Worm (Caenorhabditis elegans) whole organism, late embryonic: ENCODE results near the gene F35A5.1.

Experiments
- C08G9.2 ChIP-seq: sonication (generic microtip); optimal IDR thresholded peaks from 2 replicates; lab custom pipeline; 2016; ENCODE audit warnings: mild to moderate bottlenecking, missing genetic modification characterization, moderate library complexity, missing compliant biosample characterization
- C38D4.7 ChIP-seq: fragments of 200-800 bp; sonication (Bioruptor generic); optimal IDR thresholded peaks from 2 replicates; lab custom pipeline; 2018; ENCODE audit warnings: mild to moderate bottlenecking, missing genetic modification characterization, moderate library complexity, missing compliant biosample characterization
- F13H6.1 ChIP-seq: sonication (generic microtip); optimal IDR thresholded peaks from 2 replicates; lab custom pipeline; 2016; ENCODE audit warnings: missing genetic modification characterization, missing compliant biosample characterization
- K02D7.2 ChIP-seq: sonication (generic microtip); optimal IDR thresholded peaks from 2 replicates; lab custom pipeline; 2017; ENCODE audit warnings: mild to moderate bottlenecking, missing genetic modification characterization, missing compliant biosample characterization
- K09A11.1 ChIP-seq: sonication (generic microtip); optimal IDR thresholded peaks from 2 replicates; lab custom pipeline; 2017; ENCODE audit warnings: antibody characterized with exemption, mild to moderate bottlenecking, missing genetic modification characterization, missing compliant biosample characterization; ENCODE audit not compliant: insufficient read depth
- ama-1 ChIP-seq: fragments of 150-350 bp; optimal IDR thresholded peaks from 2 replicates; lab custom pipeline; 2014
- ceh-18 ChIP-seq: sonication (generic microtip); optimal IDR thresholded peaks from 2 replicates; lab custom pipeline; 2016; ENCODE audit warnings: missing genetic modification characterization, missing compliant biosample characterization
- ceh-19 ChIP-seq: fragments of 200-800 bp; sonication (Bioruptor generic); optimal IDR thresholded peaks from 2 replicates; lab custom pipeline; 2018; ENCODE audit warnings: mild to moderate bottlenecking, missing genetic modification characterization, missing compliant biosample characterization
- ceh-2 ChIP-seq: sonication (generic microtip); optimal IDR thresholded peaks from 2 replicates; lab custom pipeline; 2016; ENCODE audit warnings: missing genotype, missing genetic modification characterization, missing compliant biosample characterization
- ceh-22 ChIP-seq: sonication (generic microtip); optimal IDR thresholded peaks from 2 replicates; lab custom pipeline; 2017; ENCODE audit warnings: missing biosample characterization, missing genetic modification characterization
- ceh-24 ChIP-seq: sonication (generic microtip); optimal IDR thresholded peaks from 2 replicates; lab custom pipeline; 2016; ENCODE audit warnings: mild to moderate bottlenecking, missing genetic modification characterization, missing compliant biosample characterization
- ceh-45 ChIP-seq: fragments of 200-800 bp; sonication (Bioruptor generic); IDR thresholded peaks from 2 replicates; pipeline ENCODE4 v1.3.6; 2022; ENCODE audit warnings: missing genetic modification reagents, missing genetic modification characterization, missing compliant biosample characterization
- ceh-9 ChIP-seq: sonication (generic microtip); optimal IDR thresholded peaks from 2 replicates; lab custom pipeline; 2016; ENCODE audit warnings: mild to moderate bottlenecking, missing genetic modification characterization, inconsistent platforms, missing compliant biosample characterization
- che-1 ChIP-seq: sonication (generic microtip); optimal IDR thresholded peaks from 2 replicates; lab custom pipeline; 2016; ENCODE audit warnings: mild to moderate bottlenecking, missing genetic modification characterization, missing compliant biosample characterization
- dmd-4 ChIP-seq: sonication (generic microtip); optimal IDR thresholded peaks from 2 replicates; lab custom pipeline; 2016; ENCODE audit warnings: borderline replicate concordance, missing genetic modification characterization, missing compliant biosample characterization
- dve-1 ChIP-seq: sonication (generic microtip); optimal IDR thresholded peaks from 2 replicates; lab custom pipeline; 2017; ENCODE audit warnings: antibody characterized with exemption, mild to moderate bottlenecking, missing genetic modification characterization, missing compliant biosample characterization
- elt-4 ChIP-seq: sonication (generic microtip); optimal IDR thresholded peaks from 2 replicates; lab custom pipeline; 2016; ENCODE audit warnings: missing genetic modification characterization, missing compliant biosample characterization
- ets-4 ChIP-seq: sonication (generic microtip); optimal IDR thresholded peaks from 2 replicates; lab custom pipeline; 2016; ENCODE audit warnings: missing genetic modification characterization, missing compliant biosample characterization
- eyg-1 ChIP-seq: sonication (generic microtip); optimal IDR thresholded peaks from 2 replicates; lab custom pipeline; 2016; ENCODE audit warnings: missing genotype, missing genetic modification characterization, missing compliant biosample characterization
- fkh-10 ChIP-seq: fragments of 150-350 bp; optimal IDR thresholded peaks from 2 replicates; lab custom pipeline; 2014; ENCODE audit warnings: missing biosample characterization, missing genetic modification reagents, missing genetic modification characterization
- hlh-13 ChIP-seq: fragments of 200-800 bp; sonication (Bioruptor generic); optimal IDR thresholded peaks from 2 replicates; lab custom pipeline; 2018; ENCODE audit warnings: mild to moderate bottlenecking, missing genetic modification characterization, missing compliant biosample characterization
- hlh-6 ChIP-seq: sonication (generic microtip); optimal IDR thresholded peaks from 2 replicates; lab custom pipeline; 2016; ENCODE audit warnings: missing genotype, missing genetic modification characterization, missing compliant biosample characterization
- lim-6 ChIP-seq: sonication (generic microtip); optimal IDR thresholded peaks from 2 replicates; lab custom pipeline; 2016; ENCODE audit warnings: missing genetic modification characterization, missing compliant biosample characterization
- lin-11 ChIP-seq: fragments of 200-800 bp; sonication (Bioruptor generic); optimal IDR thresholded peaks from 2 replicates; lab custom pipeline; 2018; ENCODE audit warnings: mild to moderate bottlenecking, missing genetic modification characterization, missing compliant biosample characterization
- mec-3 ChIP-seq: sonication (generic microtip); optimal IDR thresholded peaks from 2 replicates; lab custom pipeline; 2016; ENCODE audit warnings: borderline replicate concordance, missing genetic modification characterization, missing compliant biosample characterization
- odd-2 ChIP-seq: sonication (generic microtip); optimal IDR thresholded peaks from 2 replicates; lab custom pipeline; 2017; ENCODE audit warnings: antibody characterized with exemption, mild to moderate bottlenecking, missing genetic modification characterization, missing compliant biosample characterization
- pag-3 ChIP-seq: sonication (generic microtip); optimal IDR thresholded peaks from 2 replicates; lab custom pipeline; 2016; ENCODE audit warnings: missing compliant biosample characterization, missing genetic modification characterization, borderline replicate concordance
- pat-9 ChIP-seq: fragments of 200-800 bp; sonication (Bioruptor generic); optimal IDR thresholded peaks from 2 replicates; lab custom pipeline; 2018; ENCODE audit warnings: mild to moderate bottlenecking, missing genetic modification characterization, moderate library complexity, missing compliant biosample characterization
- pax-1 ChIP-seq: fragments of 150-350 bp; optimal IDR thresholded peaks from 2 replicates; lab custom pipeline; 2014; ENCODE audit warnings: missing biosample characterization, missing genetic modification characterization
- pha-2 ChIP-seq: sonication (generic microtip); optimal IDR thresholded peaks from 2 replicates; lab custom pipeline; 2017; ENCODE audit warnings: mild to moderate bottlenecking, missing genetic modification characterization, missing compliant biosample characterization
- pha-4 ChIP-seq: fragments of 150-350 bp; optimal IDR thresholded peaks from 2 replicates; lab custom pipeline; 2018; ENCODE audit warnings: missing biosample characterization, missing genetic modification reagents, missing genetic modification characterization
- pros-1 ChIP-seq: fragments of 150-350 bp; optimal IDR thresholded peaks from 2 replicates; lab custom pipeline; 2014; ENCODE audit warnings: missing biosample characterization, missing genetic modification reagents, missing genetic modification characterization
- sox-2 ChIP-seq: fragments of 200-800 bp; sonication (Bioruptor generic); IDR thresholded peaks from 2 replicates; pipeline ENCODE4 v1.3.6; 2022; ENCODE audit warnings: missing genetic modification reagents, missing genetic modification characterization, missing compliant biosample characterization
- sox-4 ChIP-seq: sonication (generic microtip); optimal IDR thresholded peaks from 2 replicates; lab custom pipeline; 2017; ENCODE audit warnings: mild to moderate bottlenecking, missing genetic modification characterization, inconsistent platforms, missing compliant biosample characterization
- tbx-2 ChIP-seq: sonication (generic microtip); optimal IDR thresholded peaks from 2 replicates; lab custom pipeline; 2016; ENCODE audit warnings: missing genetic modification characterization, missing compliant biosample characterization
- tbx-7 ChIP-seq: sonication (generic microtip); optimal IDR thresholded peaks from 2 replicates; lab custom pipeline; 2016; ENCODE audit warnings: missing genotype, missing genetic modification characterization, missing compliant biosample characterization
- ttx-3 ChIP-seq: sonication (generic microtip); optimal IDR thresholded peaks from 2 replicates; lab custom pipeline; 2016; ENCODE audit warnings: missing genetic modification reagents, missing genetic modification characterization, missing compliant biosample characterization
- unc-3 ChIP-seq, 2 experiments: fragments of 200-800 bp in 1 of 2; sonication (Bioruptor generic) in 1 of 2; sonication (generic microtip) in 1 of 2; conservative IDR thresholded peaks in 1 of 2; optimal IDR thresholded peaks in 1 of 2; 2 replicates each; pipeline versions ENCODE4 v1.3.6 to Lab custom; 2016 to 2022; ENCODE audit warnings: missing compliant biosample characterization in 2 of 2, missing genetic modification characterization in 2 of 2, missing genetic modification reagents in 1 of 2
- unc-42 ChIP-seq: sonication (generic microtip); optimal IDR thresholded peaks from 2 replicates; lab custom pipeline; 2016; ENCODE audit warnings: missing genotype, missing genetic modification characterization, missing compliant biosample characterization
- unc-55 ChIP-seq: sonication (generic microtip); optimal IDR thresholded peaks from 2 replicates; lab custom pipeline; 2017; ENCODE audit warnings: missing biosample characterization, missing genetic modification reagents, missing genetic modification characterization
- ztf-16 ChIP-seq: sonication (generic microtip); optimal IDR thresholded peaks from 2 replicates; lab custom pipeline; 2017; ENCODE audit warnings: missing genetic modification characterization, missing compliant biosample characterization

F35A5.1 gene

DNA sequence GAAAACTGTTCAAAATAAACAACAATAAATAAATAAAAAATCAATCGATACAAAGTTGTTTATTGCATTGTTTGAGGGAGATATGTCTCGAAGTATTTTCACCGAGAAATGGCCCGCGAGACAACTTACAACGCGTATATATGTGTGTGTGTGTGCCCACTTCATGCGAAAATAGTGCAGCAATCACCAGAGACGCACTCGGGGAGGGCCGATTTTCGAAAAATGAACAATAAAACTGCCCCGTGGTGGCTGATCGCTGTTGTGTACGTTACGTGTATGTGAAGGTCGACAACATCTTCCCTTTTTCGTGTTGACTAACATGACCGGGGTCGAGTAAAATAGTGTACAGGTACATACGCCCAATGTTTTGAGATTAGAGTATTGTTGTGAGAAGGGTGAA, 18.8 kb upstream of the F35A5.1 start:
- TF ChIP-seq dve-1 (tag; lab: Kevin White, UChicago) (peak; percentile 13), F13H6.1 (tag; lab: Kevin White, UChicago) (no peak), tbx-2 (peak; percentile 16), ceh-18 (peak; percentile 48), K09A11.1 (tag; lab: Kevin White, UChicago) (no peak), unc-3 (GFP tag; conservative IDR thresholded peaks at IDR 0.05; lab: Robert Waterston, UW) (no peak), unc-3 (tag; optimal IDR thresholded peaks at IDR 0.05; lab: Kevin White, UChicago) (no peak)

DNA sequence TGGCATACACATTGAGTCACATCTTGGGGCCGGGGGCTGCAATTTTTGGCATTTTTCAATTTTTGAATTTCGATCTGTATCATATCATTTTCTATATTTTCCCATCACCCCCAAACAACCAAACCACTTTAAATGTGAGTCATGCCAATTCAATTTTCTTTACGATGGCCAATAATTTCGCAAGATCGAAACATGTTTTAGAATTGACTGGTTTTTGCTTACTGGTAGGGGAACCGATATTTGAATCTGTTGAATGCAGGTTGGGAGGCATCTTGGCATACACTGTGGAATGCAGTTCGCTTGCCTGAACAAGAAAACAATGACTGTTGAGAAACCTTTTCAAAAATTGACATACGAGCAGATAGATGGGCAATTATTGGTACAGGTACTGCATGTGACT, 16.2 kb upstream of the F35A5.1 start:
- TF ChIP-seq che-1 (tag; lab: Kevin White, UChicago) (no peak), lin-11 (no peak), ceh-24 (tag; lab: Kevin White, UChicago) (no peak), sox-4 (tag; lab: Kevin White, UChicago) (no peak), ceh-19 (GFP tag; lab: Kevin White, UChicago) (no peak), hlh-13 (GFP tag; lab: Kevin White, UChicago) (no peak), unc-55 (GFP tag; lab: Kevin White, UChicago) (no peak), K02D7.2 (tag; lab: Kevin White, UChicago) (no peak), K09A11.1 (tag; lab: Kevin White, UChicago) (no peak), ceh-9 (tag; lab: Kevin White, UChicago) (no peak), fkh-10 (GFP tag; lab: Kevin White, UChicago) (no peak), mec-3 (tag; lab: Kevin White, UChicago) (no peak), sox-2 (GFP tag; lab: Robert Waterston, UW) (no peak), lim-6 (tag; lab: Kevin White, UChicago) (no peak), pha-4 (tag; lab: Kevin White, UChicago) (no peak), tbx-7 (no peak), pat-9 (no peak), eyg-1 (tag; lab: Kevin White, UChicago) (no peak), ceh-2 (tag; lab: Kevin White, UChicago) (no peak)

DNA sequence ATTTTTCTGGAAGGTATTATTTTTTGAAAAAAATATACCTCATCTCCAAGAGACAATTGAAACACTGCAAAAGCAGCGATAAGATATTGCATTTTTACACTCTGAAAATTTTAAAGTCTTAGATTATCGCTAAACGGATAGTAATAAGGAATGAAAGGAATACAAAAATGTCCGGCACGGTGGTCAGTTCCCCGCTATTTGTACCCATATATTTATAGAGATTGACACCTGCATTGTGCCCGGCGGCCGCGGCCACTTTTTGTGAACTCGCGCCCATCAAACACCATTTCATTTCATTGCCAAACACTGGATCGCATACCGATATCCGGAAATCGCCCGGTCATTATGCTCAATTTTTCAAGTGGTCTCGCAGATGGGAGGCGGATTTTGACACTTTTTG, 14.6 kb upstream of the F35A5.1 start, which contains the start of gene idpp-5:
TSS of gene idpp-5 (minus strand) at position 101 of the 400 bp plus-strand sequence.
- TF ChIP-seq hlh-6 (tag; lab: Kevin White, UChicago), result no peak
- no peak for TF ChIP-seq ceh-45 (GFP tag; lab: Robert Waterston, UW)
- TF ChIP-seq K09A11.1 (tag; lab: Kevin White, UChicago), result no peak
- no peak for TF ChIP-seq dve-1 (tag; lab: Kevin White, UChicago)
- no peak for TF ChIP-seq ztf-16 (tag; lab: Kevin White, UChicago)
- no peak for TF ChIP-seq hlh-13 (GFP tag; lab: Kevin White, UChicago)
- no peak for TF ChIP-seq unc-42 (tag; lab: Kevin White, UChicago)
- no peak for TF ChIP-seq dmd-4 (tag; lab: Kevin White, UChicago)
- TF ChIP-seq pha-2, result no peak
- no peak for TF ChIP-seq pat-9
- no peak for TF ChIP-seq pag-3
- TF ChIP-seq ama-1, result no peak
- no peak for TF ChIP-seq pax-1 (tag; lab: Kevin White, UChicago)
- no peak for TF ChIP-seq ttx-3 (tag; lab: Kevin White, UChicago)
- no peak for TF ChIP-seq odd-2 (tag; lab: Kevin White, UChicago)
- TF ChIP-seq elt-4 (tag; lab: Kevin White, UChicago), result no peak
- no peak for TF ChIP-seq unc-3 (GFP tag; conservative IDR thresholded peaks at IDR 0.05; lab: Robert Waterston, UW)
- TF ChIP-seq unc-3 (tag; optimal IDR thresholded peaks at IDR 0.05; lab: Kevin White, UChicago), result no peak
- no peak for TF ChIP-seq K02D7.2 (tag; lab: Kevin White, UChicago)

- TF ChIP-seq sox-4 (tag; lab: Kevin White, UChicago) (no peak), ceh-22 (tag; lab: Kevin White, UChicago) (no peak), pros-1 (tag; lab: Kevin White, UChicago) (no peak), ceh-18 (no peak), hlh-13 (GFP tag; lab: Kevin White, UChicago) (no peak), dve-1 (tag; lab: Kevin White, UChicago) (no peak), hlh-6 (tag; lab: Kevin White, UChicago) (no peak), C38D4.7 (GFP tag; lab: Kevin White, UChicago) (no peak), ets-4 (tag; lab: Kevin White, UChicago) (no peak), unc-3 (GFP tag; conservative IDR thresholded peaks at IDR 0.05; lab: Robert Waterston, UW) (no peak), unc-3 (tag; optimal IDR thresholded peaks at IDR 0.05; lab: Kevin White, UChicago) (no peak), unc-55 (GFP tag; lab: Kevin White, UChicago) (no peak), unc-42 (tag; lab: Kevin White, UChicago) (no peak), C08G9.2 (no peak)
- TF ChIP-seq, all 69 proteins: peak for 0
Observed at ce11 chrX:3793389-3793788, 13.9 kb upstream of the F35A5.1 start.
